Fruit fly (Drosophila melanogaster): ENCODE results near the gene CG32344.

Gene CG32344

DNA sequence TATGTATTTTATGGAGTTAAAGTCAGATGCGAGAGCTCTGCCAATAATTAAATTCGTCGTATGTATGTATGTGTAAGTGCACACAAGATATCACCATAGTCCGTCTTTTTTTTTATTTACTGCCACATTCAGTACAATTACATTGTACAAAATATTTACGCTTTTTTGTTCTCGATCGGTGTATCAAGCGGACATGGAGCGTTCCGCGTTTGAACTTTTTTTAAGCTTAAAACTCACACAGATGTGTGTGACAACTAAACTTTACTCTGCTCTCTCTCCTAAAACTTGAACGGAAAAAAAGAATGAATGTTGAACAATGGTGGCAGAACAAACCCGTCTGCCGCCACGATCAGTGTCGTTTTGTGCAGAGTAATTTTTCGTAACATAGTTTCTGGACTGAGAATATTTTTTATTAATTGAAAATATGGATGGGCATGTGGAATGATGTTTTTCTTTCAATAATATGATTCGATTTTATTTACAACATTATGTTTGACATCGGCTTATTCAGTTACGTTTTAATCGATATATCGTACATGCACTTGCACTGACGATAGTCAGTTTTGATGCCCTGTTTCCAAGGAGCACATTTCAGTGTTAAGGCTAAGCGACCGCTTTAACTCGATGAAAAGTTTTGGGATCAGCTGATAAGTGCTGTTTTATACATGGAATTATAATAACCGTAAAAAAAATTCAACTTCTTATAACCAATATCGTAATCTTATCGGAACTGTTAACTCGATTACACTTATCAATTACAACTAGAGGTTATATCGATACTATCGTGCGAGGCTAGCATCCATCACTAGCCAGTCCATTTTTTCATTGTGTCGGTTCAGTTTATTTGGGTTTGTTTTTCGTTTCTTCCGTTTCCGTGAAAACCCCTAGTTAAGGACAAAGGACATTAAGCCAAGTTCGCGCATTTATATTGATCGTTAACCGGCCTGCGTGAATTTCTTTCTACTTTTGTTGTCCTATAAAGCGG is 22.4 kb upstream of the CG32344 start, which contains the start of gene mth:
Gene mth (minus strand): TSS at position 302 of the 985 bp plus-strand sequence.
- TF ChIP-seq tai (GFP tag; optimal IDR thresholded peaks at IDR 0.05): no peak
- no peak for TF ChIP-seq lola (GFP tag; optimal IDR thresholded peaks at IDR 0.05)
- TF ChIP-seq N (GFP tag; optimal IDR thresholded peaks at IDR 0.05): peak; percentile 75
- TF ChIP-seq CrebA (GFP tag; optimal IDR thresholded peaks at IDR 0.05; ENCODE audit: borderline replicate concordance): no peak
- TF ChIP-seq ey (GFP tag; optimal IDR thresholded peaks at IDR 0.05): peak; percentile 20
- no peak for TF ChIP-seq jim (GFP tag; optimal IDR thresholded peaks at IDR 0.05)
- TF ChIP-seq h (GFP tag; optimal IDR thresholded peaks at IDR 0.05): peak; percentile 37
- TF ChIP-seq foxo (GFP tag; optimal IDR thresholded peaks at IDR 0.05): peak in 1 of 2 experiments; percentile 62
- no peak for TF ChIP-seq GATAd (GFP tag; optimal IDR thresholded peaks at IDR 0.05)
- no peak for TF ChIP-seq Dfd (GFP tag; optimal IDR thresholded peaks at IDR 0.05)
- TF ChIP-seq Dif (GFP tag; optimal IDR thresholded peaks at IDR 0.05; ENCODE audit: partially characterized antibody): no peak
- peak; percentile 60 for TF ChIP-seq dsf (GFP tag; optimal IDR thresholded peaks at IDR 0.05; ENCODE audit: borderline replicate concordance)
- TF ChIP-seq fru (GFP tag; optimal IDR thresholded peaks at IDR 0.05): peak; percentile 53
- no peak for TF ChIP-seq Mio (GFP tag; optimal IDR thresholded peaks at IDR 0.05)
- TF ChIP-seq woc (GFP tag; optimal IDR thresholded peaks at IDR 0.05): peak; percentile 73
- no peak for TF ChIP-seq pan (optimal IDR thresholded peaks at IDR 0.05)
- no peak for TF ChIP-seq Abd-B (GFP tag; optimal IDR thresholded peaks at IDR 0.05)
- no peak for TF ChIP-seq Myc (optimal IDR thresholded peaks at IDR 0.05)
- TF ChIP-seq Vsx2 (GFP tag; optimal IDR thresholded peaks at IDR 0.05; ENCODE audit: partially characterized antibody): no peak
- no peak for TF ChIP-seq usp (GFP tag; optimal IDR thresholded peaks at IDR 0.05)
- TF ChIP-seq dl (GFP tag; optimal IDR thresholded peaks at IDR 0.05; ENCODE audit: insufficient read depth in 1 of 2, partially characterized antibody in 2 of 2): no peak
- peak; percentile 16 for TF ChIP-seq Rel (GFP tag; optimal IDR thresholded peaks at IDR 0.05)
- TF ChIP-seq Rel (tag; optimal IDR thresholded peaks at IDR 0.05): peak; percentile 25
- TF ChIP-seq rgr (GFP tag; optimal IDR thresholded peaks at IDR 0.05): peak; percentile 44
- peak; percentile 61 for TF ChIP-seq Jra (GFP tag; optimal IDR thresholded peaks at IDR 0.05)
- peak; percentile 41 for TF ChIP-seq Sp1 (GFP tag; optimal IDR thresholded peaks at IDR 0.05)
- peak; percentile 63 for TF ChIP-seq Hnf4 (GFP tag; optimal IDR thresholded peaks at IDR 0.05)
- TF ChIP-seq brk (GFP tag; optimal IDR thresholded peaks at IDR 0.05): peak; percentile 28
- TF ChIP-seq Hr78 (GFP tag; optimal IDR thresholded peaks at IDR 0.05): peak; percentile 42
- peak; percentile 6 for TF ChIP-seq dmrt93B (GFP tag; optimal IDR thresholded peaks at IDR 0.05)
- peak; percentile 47 for TF ChIP-seq CG9705 (GFP tag; optimal IDR thresholded peaks at IDR 0.05)
- TF ChIP-seq sv (GFP tag; optimal IDR thresholded peaks at IDR 0.05): peak; percentile 21
- no peak for TF ChIP-seq sage (GFP tag; optimal IDR thresholded peaks at IDR 0.05)
- TF ChIP-seq HLH106 (tag; optimal IDR thresholded peaks at IDR 0.05): peak; percentile 62
- peak; percentile 22 for TF ChIP-seq CG32264 (GFP tag; optimal IDR thresholded peaks at IDR 0.05)
- no peak for TF ChIP-seq OdsH (GFP tag; optimal IDR thresholded peaks at IDR 0.05)
- TF ChIP-seq Hr83 (GFP tag; optimal IDR thresholded peaks at IDR 0.05; ENCODE audit: poor library complexity, severe bottlenecking): no peak
- TF ChIP-seq br (GFP tag; optimal IDR thresholded peaks at IDR 0.05): peak; percentile 38
- TF ChIP-seq psq (GFP tag; optimal IDR thresholded peaks at IDR 0.05): no peak

DNA sequence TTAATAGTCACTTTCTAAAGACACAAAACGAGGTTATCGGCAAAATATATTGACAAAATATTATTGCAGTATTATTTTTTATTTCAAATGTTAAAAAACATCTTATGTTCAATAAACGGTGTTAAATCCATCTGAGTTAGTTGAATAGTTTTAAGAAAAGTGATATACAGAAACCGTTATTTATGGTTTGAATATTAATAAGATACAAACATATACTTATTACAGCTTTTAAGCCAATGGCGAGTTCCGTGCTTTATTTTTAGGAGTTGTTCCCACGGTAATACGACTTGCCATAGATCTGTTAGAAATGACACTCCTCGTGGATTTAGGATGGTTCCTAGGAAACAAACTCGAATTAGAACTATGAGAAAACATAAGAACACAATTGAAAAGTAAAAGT is 18.8 kb upstream of the CG32344 start:
- TF ChIP-seq CrebA (GFP tag; optimal IDR thresholded peaks at IDR 0.05; ENCODE audit: borderline replicate concordance) (no peak), tai (GFP tag; optimal IDR thresholded peaks at IDR 0.05) (peak; percentile 12)
